Fruit fly (Drosophila melanogaster): ENCODE results near the gene dan.

Gene dan

DNA sequence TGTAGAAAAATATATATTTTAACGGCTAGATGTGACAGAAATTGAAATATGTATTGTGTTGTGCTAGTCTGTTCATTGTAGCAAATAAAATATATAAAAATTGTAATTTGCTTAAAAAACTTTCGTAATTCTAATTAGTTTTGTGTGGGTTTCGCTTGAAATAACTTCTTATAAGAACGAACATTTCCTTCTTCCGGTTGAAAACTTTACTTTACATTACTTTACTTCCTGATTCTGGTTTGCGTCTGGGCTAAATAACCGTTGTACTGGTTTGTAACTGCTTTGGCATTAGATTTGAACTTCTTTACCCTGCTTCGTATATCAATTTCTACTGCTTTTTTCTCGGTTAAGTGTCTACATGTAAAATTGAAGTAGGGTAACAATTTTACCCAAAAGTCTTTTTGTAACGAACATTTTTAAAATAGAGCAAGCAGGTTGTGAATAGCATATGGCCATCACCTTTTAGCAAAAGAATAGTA, 9.6 kb downstream of the dan start, which contains the start of gene lobo (continued):
- TF ChIP-seq Awh (GFP tag; IDR thresholded peaks at IDR 0.05) (peak; percentile 29; the same call in 1 of the 2 replicates), CG18619 (GFP tag; optimal IDR thresholded peaks at IDR 0.05) (peak; percentile 75), unpg (GFP tag; optimal IDR thresholded peaks at IDR 0.05) (no peak), Doc2 (GFP tag; IDR thresholded peaks at IDR 0.05) (no peak), gcm (GFP tag; optimal IDR thresholded peaks at IDR 0.05) (peak; percentile 30), CoRest (tag; optimal IDR thresholded peaks at IDR 0.05) (peak; percentile 83), CG12769 (tag; optimal IDR thresholded peaks at IDR 0.05) (no peak), CG31388 (GFP tag; optimal IDR thresholded peaks at IDR 0.05) (no peak), CG34422 (GFP tag; IDR thresholded peaks at IDR 0.05) (peak; percentile 68), pzg (GFP tag; optimal IDR thresholded peaks at IDR 0.05) (peak; percentile 28), CG33213 (GFP tag; optimal IDR thresholded peaks at IDR 0.05) (peak; percentile 83), Meics (GFP tag; optimal IDR thresholded peaks at IDR 0.05) (peak; percentile 76), CG15601 (tag; optimal IDR thresholded peaks at IDR 0.05) (peak; percentile 74), CG4404 (GFP tag; IDR thresholded peaks at IDR 0.05) (peak; percentile 15; the same call in 1 of the 2 replicates), Blimp-1 (GFP tag; optimal IDR thresholded peaks at IDR 0.05) (no peak), CG14667 (GFP tag; IDR thresholded peaks at IDR 0.05) (no peak), pros (GFP tag; optimal IDR thresholded peaks at IDR 0.05) (no peak), HLH54F (GFP tag; optimal IDR thresholded peaks at IDR 0.05) (peak; percentile 52), hbn (GFP tag; IDR thresholded peaks at IDR 0.05; ENCODE audit: partially characterized antibody) (no peak), dysf (GFP tag; IDR thresholded peaks at IDR 0.05) (peak; percentile 37; the same call in 2 of the 3 replicates), Mes4 (GFP tag; optimal IDR thresholded peaks at IDR 0.05) (peak; percentile 67), CG10274 (GFP tag; optimal IDR thresholded peaks at IDR 0.05) (peak; percentile 21), nerfin-1 (tag; optimal IDR thresholded peaks at IDR 0.05) (peak; percentile 65), zfh2 (GFP tag; optimal IDR thresholded peaks at IDR 0.05) (peak; percentile 45), Myb (GFP tag; optimal IDR thresholded peaks at IDR 0.05) (peak; percentile 98), dan (GFP tag; IDR thresholded peaks at IDR 0.05) (no peak), CG13123 (GFP tag; optimal IDR thresholded peaks at IDR 0.05) (peak; percentile 7), CG43689 (GFP tag; IDR thresholded peaks at IDR 0.05) (no peak), CG3995 (GFP tag; optimal IDR thresholded peaks at IDR 0.05) (peak; percentile 39), CG3163 (GFP tag; optimal IDR thresholded peaks at IDR 0.05) (peak; percentile 54), CG9437 (GFP tag; optimal IDR thresholded peaks at IDR 0.05) (peak; percentile 47), CG3281 (GFP tag; optimal IDR thresholded peaks at IDR 0.05) (peak; percentile 26), CG17361 (GFP tag; IDR thresholded peaks at IDR 0.05) (peak; percentile 53; the same call in 1 of the 3 replicates), jing (GFP tag; optimal IDR thresholded peaks at IDR 0.05) (peak; percentile 19), CG8281 (tag; optimal IDR thresholded peaks at IDR 0.05) (no peak), HLH4C (GFP tag; IDR thresholded peaks at IDR 0.05; ENCODE audit: partially characterized antibody) (no peak), sim (GFP tag; IDR thresholded peaks at IDR 0.05) (no peak), Hr3 (GFP tag; optimal IDR thresholded peaks at IDR 0.05) (peak; percentile 65), CG1024 (GFP tag; IDR thresholded peaks at IDR 0.05) (no peak), bowl (GFP tag; IDR thresholded peaks at IDR 0.05) (no peak), NK7.1 (GFP tag; optimal IDR thresholded peaks at IDR 0.05) (peak; percentile 69), E2f2 (GFP tag; IDR thresholded peaks at IDR 0.05) (peak; percentile 65), inv (GFP tag; IDR thresholded peaks at IDR 0.05; ENCODE audit: partially characterized antibody) (no peak), Ssrp (tag; optimal IDR thresholded peaks at IDR 0.05) (peak; percentile 48), CG6254 (GFP tag; optimal IDR thresholded peaks at IDR 0.05) (no peak), CG17385 (GFP tag; optimal IDR thresholded peaks at IDR 0.05) (peak; percentile 59), CG14710 (tag; optimal IDR thresholded peaks at IDR 0.05) (peak; percentile 69), Poxn (GFP tag; IDR thresholded peaks at IDR 0.05) (0 out of 2 replicates have a peak, but pooled peaks have one; percentile 18), ttk (GFP tag; IDR thresholded peaks at IDR 0.05) (peak; percentile 52), Gug (GFP tag; IDR thresholded peaks at IDR 0.05) (0 out of 4 replicates have a peak, but pooled peaks have one; percentile 14)

All from whole organism, embryonic.